Worm (Caenorhabditis elegans): Measurements from ENCODE around the gene mrps-22.

Gene mrps-22

DNA sequence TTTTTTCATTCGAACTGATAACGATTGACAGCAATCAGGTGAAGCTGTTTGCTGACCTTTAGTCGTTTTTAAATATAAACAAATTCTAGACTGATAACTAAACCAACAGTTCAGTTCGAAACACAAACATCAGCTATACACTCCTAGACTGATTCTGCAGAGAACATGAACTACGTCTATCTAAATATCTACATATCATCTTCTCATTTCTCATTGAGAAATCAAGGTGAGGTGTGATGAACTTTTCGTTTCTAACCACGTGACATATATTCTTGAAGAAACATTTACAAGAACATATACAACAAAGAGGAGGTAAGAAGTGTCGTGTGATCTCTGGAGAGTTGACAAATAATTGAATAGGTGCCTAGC, 25.2 kb upstream of the mrps-22 start (continued):
- TF ChIP-seq lin-39 (tag; optimal IDR thresholded peaks at IDR 0.05) (no peak), aly-2 (tag; optimal IDR thresholded peaks at IDR 0.05) (no peak), zip-4 (GFP tag; optimal IDR thresholded peaks at IDR 0.05) (no peak), lin-35 (GFP tag; optimal IDR thresholded peaks at IDR 0.05) (peak; percentile 30 to 77), zag-1 (tag; optimal IDR thresholded peaks at IDR 0.05) (no peak), egl-13 (tag; optimal IDR thresholded peaks at IDR 0.05) (no peak), nhr-20 (tag; optimal IDR thresholded peaks at IDR 0.05) (peak; percentile 85), Y116A8C.19 (tag; optimal IDR thresholded peaks at IDR 0.05; ENCODE audit: borderline replicate concordance) (no peak), isw-1 (GFP tag; IDR thresholded peaks at IDR 0.05) (no peak), C34B4.2 (tag; optimal IDR thresholded peaks at IDR 0.05) (no peak), nhr-90 (tag; optimal IDR thresholded peaks at IDR 0.05; ENCODE audit: poor library complexity) (peak; percentile 72), ceh-90 (tag; optimal IDR thresholded peaks at IDR 0.05) (no peak), hlh-4 (tag; optimal IDR thresholded peaks at IDR 0.05) (no peak), elt-3 (tag; optimal IDR thresholded peaks at IDR 0.05) (peak in 2 of 6 experiments; percentile 44 to 85), fos-1 (tag; optimal IDR thresholded peaks at IDR 0.05) (peak; percentile 15), nhr-28 (tag; optimal IDR thresholded peaks at IDR 0.05) (no peak), lsy-2 (tag; optimal IDR thresholded peaks at IDR 0.05) (peak; percentile 41 to 67), irx-1 (tag; optimal IDR thresholded peaks at IDR 0.05) (peak; percentile 53), unc-130 (tag; optimal IDR thresholded peaks at IDR 0.05) (no peak), sup-37 (GFP tag; optimal IDR thresholded peaks at IDR 0.05) (no peak), unc-86 (tag; optimal IDR thresholded peaks at IDR 0.05) (no peak), dpl-1 (GFP tag; optimal IDR thresholded peaks at IDR 0.05) (peak; percentile 23 to 29 (median 28)), efl-1 (optimal IDR thresholded peaks at IDR 0.05) (peak in 1 of 2 experiments; percentile 26), efl-1 (GFP tag; optimal IDR thresholded peaks at IDR 0.05 in 1 of 2) (peak in 1 of 2 experiments; percentile 31), ceh-82 (tag; optimal IDR thresholded peaks at IDR 0.05) (no peak), ama-1 (optimal IDR thresholded peaks at IDR 0.05) (peak; percentile 67), alr-1 (tag; optimal IDR thresholded peaks at IDR 0.05; ENCODE audit: borderline replicate concordance) (no peak), ets-5 (GFP tag; IDR thresholded peaks at IDR 0.05) (no peak), ztf-11 (tag; optimal IDR thresholded peaks at IDR 0.05) (no peak), tlp-1 (tag; optimal IDR thresholded peaks at IDR 0.05) (no peak), efl-3 (GFP tag; optimal IDR thresholded peaks at IDR 0.05) (no peak)

ce11 chrII:10558345-10558744, 24.1 kb upstream of the mrps-22 start:
- peak; percentile 61 for TF ChIP-seq lin-14 (GFP tag; optimal IDR thresholded peaks at IDR 0.05)
- TF ChIP-seq aly-2 (tag; optimal IDR thresholded peaks at IDR 0.05), result no peak
- no peak for TF ChIP-seq nhr-85 (tag)
- no peak for TF ChIP-seq unc-62 (GFP tag; optimal IDR thresholded peaks at IDR 0.05)
- no peak for TF ChIP-seq nhr-237 (tag; optimal IDR thresholded peaks at IDR 0.05)
- TF ChIP-seq efl-1 (optimal IDR thresholded peaks at IDR 0.05), result peak in 1 of 2 experiments; percentile 3
- peak in 1 of 2 experiments; percentile 89 for TF ChIP-seq efl-1 (GFP tag; optimal IDR thresholded peaks at IDR 0.05 in 1 of 2)
- peak in 1 of 2 experiments; percentile 87 for TF ChIP-seq mdl-1 (tag; optimal IDR thresholded peaks at IDR 0.05)
- TF ChIP-seq ceh-90 (tag; optimal IDR thresholded peaks at IDR 0.05), result no peak
- TF ChIP-seq dpl-1 (GFP tag; optimal IDR thresholded peaks at IDR 0.05), result peak in 1 of 3 experiments; percentile 2
- no peak for TF ChIP-seq skn-1 (tag; optimal IDR thresholded peaks at IDR 0.05)
- no peak for TF ChIP-seq sup-37 (GFP tag; optimal IDR thresholded peaks at IDR 0.05)
- no peak for TF ChIP-seq zip-4 (GFP tag; optimal IDR thresholded peaks at IDR 0.05)
- peak; percentile 1 for TF ChIP-seq nhr-11 (tag; optimal IDR thresholded peaks at IDR 0.05)
- TF ChIP-seq unc-130 (tag; optimal IDR thresholded peaks at IDR 0.05), result peak; percentile 65
- TF ChIP-seq unc-98 (GFP tag; IDR thresholded peaks at IDR 0.05), result no peak
- no peak for TF ChIP-seq nhr-20 (tag; optimal IDR thresholded peaks at IDR 0.05)
- TF ChIP-seq blmp-1 (tag; optimal IDR thresholded peaks at IDR 0.05), result no peak
- no peak for TF ChIP-seq unc-86 (tag; optimal IDR thresholded peaks at IDR 0.05)
- no peak for TF ChIP-seq egl-13 (tag; optimal IDR thresholded peaks at IDR 0.05)
- no peak for TF ChIP-seq efl-3 (GFP tag; optimal IDR thresholded peaks at IDR 0.05)
- TF ChIP-seq vab-15 (tag; optimal IDR thresholded peaks at IDR 0.05), result no peak
- TF ChIP-seq fkh-10 (GFP tag; optimal IDR thresholded peaks at IDR 0.05), result no peak
- no peak for TF ChIP-seq Y116A8C.19 (tag; optimal IDR thresholded peaks at IDR 0.05; ENCODE audit: borderline replicate concordance)
- TF ChIP-seq swsn-7 (tag; optimal IDR thresholded peaks at IDR 0.05), result no peak
- no peak for TF ChIP-seq grh-1 (GFP tag; IDR thresholded peaks at IDR 0.05)
- TF ChIP-seq fkh-4 (tag; optimal IDR thresholded peaks at IDR 0.05; ENCODE audit: borderline replicate concordance), result no peak
- no peak for TF ChIP-seq tlp-1 (tag; optimal IDR thresholded peaks at IDR 0.05)
- peak; percentile 85 for TF ChIP-seq rnt-1 (tag; optimal IDR thresholded peaks at IDR 0.05)
- TF ChIP-seq mep-1 (tag; optimal IDR thresholded peaks at IDR 0.05), result peak; percentile 18
- peak; percentile 14 for TF ChIP-seq ztf-4 (tag; optimal IDR thresholded peaks at IDR 0.05)
- no peak for TF ChIP-seq mab-9 (GFP tag; IDR thresholded peaks at IDR 0.05)
- no peak for TF ChIP-seq dsc-1 (tag; optimal IDR thresholded peaks at IDR 0.05)
- no peak for TF ChIP-seq xbp-1 (tag; optimal IDR thresholded peaks at IDR 0.05)
- TF ChIP-seq lsy-2 (tag; optimal IDR thresholded peaks at IDR 0.05), result peak; percentile 41 to 43
